Worm (Caenorhabditis elegans) whole organism, young adult: ENCODE results near the gene R01H2.8.

Experiments used
- F49E8.2 ChIP-seq: sonication (generic microtip); optimal IDR thresholded peaks from 3 replicates; lab custom pipeline; 2017; ENCODE audit warnings: missing genetic modification characterization, mild to moderate bottlenecking, missing compliant biosample characterization, antibody characterized with exemption, moderate library complexity; ENCODE audit not compliant: insufficient read depth
- F57C9.4 ChIP-seq: sonication (generic microtip); optimal IDR thresholded peaks from 2 replicates; lab custom pipeline; 2017; ENCODE audit warnings: mild to moderate bottlenecking, missing genetic modification characterization, missing compliant biosample characterization
- K12H6.12 ChIP-seq: fragments of 200-800 bp; sonication (Bioruptor generic); optimal IDR thresholded peaks from 2 replicates; lab custom pipeline; 2018; ENCODE audit warnings: mild to moderate bottlenecking, missing genetic modification characterization, missing compliant biosample characterization
- ama-1 ChIP-seq, 3 experiments: fragments of 150-350 bp in 1 of 3; sonication (generic microtip) in 2 of 3; optimal IDR thresholded peaks; 2 replicates each; lab custom pipeline; 2014 to 2018; ENCODE audit warnings: missing biosample characterization in 2 of 3, missing genetic modification characterization in 2 of 3, missing genetic modification reagents in 2 of 3
- mel-28 ChIP-seq: sonication (generic microtip); optimal IDR thresholded peaks from 2 replicates; lab custom pipeline; 2016; ENCODE audit warnings: borderline replicate concordance, mild to moderate bottlenecking, missing genetic modification characterization, missing compliant biosample characterization
- snpc-3.4 ChIP-seq: sonication (generic microtip); optimal IDR thresholded peaks from 2 replicates; lab custom pipeline; 2017; ENCODE audit warnings: missing genetic modification characterization, mild to moderate bottlenecking, missing compliant biosample characterization, antibody characterized with exemption, moderate library complexity, missing genotype, missing genetic modification reagents
- snpc-4 ChIP-seq, 5 experiments: fragments of 150-350 bp in 1 of 5; sonication (generic microtip) in 4 of 5; optimal IDR thresholded peaks; 2 replicates each; lab custom pipeline; 2014 to 2018; ENCODE audit warnings: missing genetic modification characterization in 5 of 5, missing biosample characterization in 3 of 5, antibody characterized with exemption in 2 of 5, mild to moderate bottlenecking in 2 of 5, missing compliant biosample characterization in 2 of 5, missing genotype in 2 of 5, moderate library complexity in 2 of 5, missing genetic modification reagents in 1 of 5
- unc-130 ChIP-seq: sonication (generic microtip); optimal IDR thresholded peaks from 2 replicates; lab custom pipeline; 2016; ENCODE audit warnings: missing genetic modification reagents, missing genetic modification characterization, missing compliant biosample characterization
- ztf-22 ChIP-seq: fragments of 200-800 bp; sonication (Bioruptor generic); optimal IDR thresholded peaks from 2 replicates; lab custom pipeline; 2018; ENCODE audit warnings: mild to moderate bottlenecking, missing genetic modification characterization, moderate library complexity, missing compliant biosample characterization

DNA sequence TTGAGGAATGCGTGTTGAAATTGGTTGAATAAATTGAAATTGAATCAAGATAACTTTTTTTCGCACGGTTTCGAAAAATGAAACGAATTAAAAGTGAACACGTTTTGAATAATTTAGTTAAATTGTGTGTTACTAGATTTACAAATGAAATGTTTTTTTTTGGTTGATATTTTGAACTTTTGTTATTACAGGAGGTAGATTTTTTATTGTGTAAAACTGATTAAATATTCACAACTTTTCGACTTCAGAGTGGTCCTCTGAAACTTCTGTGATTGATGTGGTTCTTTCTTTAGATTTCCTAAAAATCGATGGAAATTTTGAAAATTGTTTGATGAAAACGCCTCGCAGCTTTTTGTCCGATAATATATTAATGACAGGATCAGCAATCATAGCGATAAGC is 7.5 kb downstream of the R01H2.8 start, which contains the start of gene ZK418.13:
- no peak for TF ChIP-seq F57C9.4 (tag; lab: Kevin White, UChicago)
- no peak for TF ChIP-seq ama-1 (optimal IDR thresholded peaks at IDR 0.05; lab: Kevin White, UChicago)
- TF ChIP-seq ama-1 (GFP tag; optimal IDR thresholded peaks at IDR 0.05; lab: Kevin White, UChicago) = no peak
- no peak for TF ChIP-seq F49E8.2 (tag; lab: Kevin White, UChicago)
- TF ChIP-seq snpc-3.4 (tag; lab: Kevin White, UChicago) = no peak
- TF ChIP-seq K12H6.12 (tag; lab: Kevin White, UChicago) = no peak
- TF ChIP-seq unc-130 (GFP tag; lab: Kevin White, UChicago) = no peak
- no peak for TF ChIP-seq snpc-4 (GFP tag; optimal IDR thresholded peaks at IDR 0.05; lab: Kevin White, UChicago)
- TF ChIP-seq snpc-4 (tag; optimal IDR thresholded peaks at IDR 0.05; lab: Kevin White, UChicago) = no peak
- no peak for TF ChIP-seq mel-28 (tag; lab: Kevin White, UChicago)
- no peak for TF ChIP-seq ztf-22 (GFP tag; lab: Kevin White, UChicago)
